Fruit fly (Drosophila melanogaster): ENCODE measurements around the gene HP4.
A peak's percentile ranks its signal among the peaks of the same experiment; 100 is the strongest.

The HP4 gene

dm6 chr3L:7970442-7970841 is 5.5 kb downstream of the HP4 start, which contains the start of gene RNaseX25:
Gene RNaseX25, plus strand, starts transcription at chr3L:7970588.
- no peak for TF ChIP-seq Vsx2 (GFP tag; optimal IDR thresholded peaks at IDR 0.05; ENCODE audit: partially characterized antibody)
- TF ChIP-seq sage (GFP tag; optimal IDR thresholded peaks at IDR 0.05) = peak; percentile 13
- TF ChIP-seq Mio (GFP tag; optimal IDR thresholded peaks at IDR 0.05) = no peak
- TF ChIP-seq usp (GFP tag; optimal IDR thresholded peaks at IDR 0.05) = no peak
- TF ChIP-seq jim (GFP tag; optimal IDR thresholded peaks at IDR 0.05) = no peak

dm6 chr3L:7968422-7969030 is 7.4 kb downstream of the HP4 start:
- no peak for TF ChIP-seq Rel (GFP tag; optimal IDR thresholded peaks at IDR 0.05)
- peak; percentile 29 for TF ChIP-seq Rel (tag; optimal IDR thresholded peaks at IDR 0.05)
- no peak for TF ChIP-seq lola (GFP tag; optimal IDR thresholded peaks at IDR 0.05)

dm6 chr3L:7967203-7967602 is 8.8 kb downstream of the HP4 start:
- TF ChIP-seq Myc (optimal IDR thresholded peaks at IDR 0.05) = no peak
- no peak for TF ChIP-seq pan (optimal IDR thresholded peaks at IDR 0.05)
- no peak for TF ChIP-seq Rel (GFP tag; optimal IDR thresholded peaks at IDR 0.05)
- no peak for TF ChIP-seq Rel (tag; optimal IDR thresholded peaks at IDR 0.05)
- TF ChIP-seq HLH106 (tag; optimal IDR thresholded peaks at IDR 0.05) = no peak
- no peak for TF ChIP-seq Hnf4 (GFP tag; optimal IDR thresholded peaks at IDR 0.05)
- no peak for TF ChIP-seq GATAd (GFP tag; optimal IDR thresholded peaks at IDR 0.05)
- no peak for TF ChIP-seq Abd-B (GFP tag; optimal IDR thresholded peaks at IDR 0.05)
- TF ChIP-seq CG32264 (GFP tag; optimal IDR thresholded peaks at IDR 0.05) = no peak
- no peak for TF ChIP-seq CrebA (GFP tag; optimal IDR thresholded peaks at IDR 0.05; ENCODE audit: borderline replicate concordance)
- TF ChIP-seq usp (GFP tag; optimal IDR thresholded peaks at IDR 0.05) = no peak
- no peak for TF ChIP-seq psq (GFP tag; optimal IDR thresholded peaks at IDR 0.05)
- no peak for TF ChIP-seq sage (GFP tag; optimal IDR thresholded peaks at IDR 0.05)
- TF ChIP-seq Hr83 (GFP tag; optimal IDR thresholded peaks at IDR 0.05; ENCODE audit: poor library complexity, severe bottlenecking) = no peak
- no peak for TF ChIP-seq dmrt93B (GFP tag; optimal IDR thresholded peaks at IDR 0.05)
- no peak for TF ChIP-seq rgr (GFP tag; optimal IDR thresholded peaks at IDR 0.05)
- TF ChIP-seq ey (GFP tag; optimal IDR thresholded peaks at IDR 0.05) = no peak
- no peak for TF ChIP-seq Mio (GFP tag; optimal IDR thresholded peaks at IDR 0.05)
- TF ChIP-seq lola (GFP tag; optimal IDR thresholded peaks at IDR 0.05) = no peak
- TF ChIP-seq Hr78 (GFP tag; optimal IDR thresholded peaks at IDR 0.05) = no peak
- TF ChIP-seq dsf (GFP tag; optimal IDR thresholded peaks at IDR 0.05; ENCODE audit: borderline replicate concordance) = no peak

dm6 chr3L:7963549-7963948 is 12.4 kb downstream of the HP4 start:
- no peak for TF ChIP-seq CrebA (GFP tag; optimal IDR thresholded peaks at IDR 0.05; ENCODE audit: borderline replicate concordance)
- no peak for TF ChIP-seq Hnf4 (GFP tag; optimal IDR thresholded peaks at IDR 0.05)
- no peak for TF ChIP-seq ey (GFP tag; optimal IDR thresholded peaks at IDR 0.05)
- TF ChIP-seq Dif (GFP tag; optimal IDR thresholded peaks at IDR 0.05; ENCODE audit: partially characterized antibody) = no peak
- no peak for TF ChIP-seq Sp1 (GFP tag; optimal IDR thresholded peaks at IDR 0.05)
- no peak for TF ChIP-seq br (GFP tag; optimal IDR thresholded peaks at IDR 0.05)
- TF ChIP-seq foxo (GFP tag; optimal IDR thresholded peaks at IDR 0.05) = no peak
- no peak for TF ChIP-seq Jra (GFP tag; optimal IDR thresholded peaks at IDR 0.05)
- TF ChIP-seq CG32264 (GFP tag; optimal IDR thresholded peaks at IDR 0.05) = no peak
- TF ChIP-seq GATAd (GFP tag; optimal IDR thresholded peaks at IDR 0.05) = no peak
- no peak for TF ChIP-seq dsf (GFP tag; optimal IDR thresholded peaks at IDR 0.05; ENCODE audit: borderline replicate concordance)
- no peak for TF ChIP-seq pan (optimal IDR thresholded peaks at IDR 0.05)

dm6 chr3L:7963022-7963421 is 12.9 kb downstream of the HP4 start:
- TF ChIP-seq Vsx2 (GFP tag; optimal IDR thresholded peaks at IDR 0.05; ENCODE audit: partially characterized antibody) (no peak), dsf (GFP tag; optimal IDR thresholded peaks at IDR 0.05; ENCODE audit: borderline replicate concordance) (no peak)

dm6 chr3L:7961973-7962753 is 13.8 kb downstream of the HP4 start:
- no peak for TF ChIP-seq ey (GFP tag; optimal IDR thresholded peaks at IDR 0.05)
- TF ChIP-seq Rel (GFP tag; optimal IDR thresholded peaks at IDR 0.05) = no peak
- TF ChIP-seq Rel (tag; optimal IDR thresholded peaks at IDR 0.05) = peak; percentile 1
- TF ChIP-seq Myc (optimal IDR thresholded peaks at IDR 0.05) = no peak
- no peak for TF ChIP-seq br (GFP tag; optimal IDR thresholded peaks at IDR 0.05)

All from whole organism, wandering third instar larva.